Worm (Caenorhabditis elegans) whole organism, L2 larva: ENCODE measurements around the gene try-11.

Source experiments
- R02D3.7 ChIP-seq: fragments of 150-350 bp; optimal IDR thresholded peaks from 2 replicates; lab custom pipeline; 2014; ENCODE audit warnings: missing biosample characterization, missing genetic modification characterization
- egl-27 ChIP-seq: sonication (generic microtip); optimal IDR thresholded peaks from 3 replicates; lab custom pipeline; 2017; ENCODE audit warnings: missing biosample characterization, missing genetic modification reagents, missing genetic modification characterization
- lsy-2 ChIP-seq, 2 experiments: fragments of 150-350 bp in 1 of 2; sonication (generic microtip) in 1 of 2; optimal IDR thresholded peaks; 2 replicates each; lab custom pipeline; 2014 to 2017; ENCODE audit warnings: missing biosample characterization in 2 of 2, missing genetic modification characterization in 2 of 2
- nhr-23 ChIP-seq: fragments of 150-350 bp; optimal IDR thresholded peaks from 2 replicates; lab custom pipeline; 2014; ENCODE audit warnings: missing biosample characterization, missing genetic modification reagents, missing genetic modification characterization
- skn-1 ChIP-seq: sonication (generic microtip); optimal IDR thresholded peaks from 2 replicates; lab custom pipeline; 2017; ENCODE audit warnings: missing biosample characterization, missing genetic modification characterization
- snpc-4 ChIP-seq: fragments of 150-350 bp; optimal IDR thresholded peaks from 2 replicates; lab custom pipeline; 2014; ENCODE audit warnings: missing biosample characterization, missing genetic modification characterization
- unc-39 ChIP-seq: fragments of 150-350 bp; optimal IDR thresholded peaks from 2 replicates; lab custom pipeline; 2014; ENCODE audit warnings: missing biosample characterization, missing genetic modification characterization

DNA sequence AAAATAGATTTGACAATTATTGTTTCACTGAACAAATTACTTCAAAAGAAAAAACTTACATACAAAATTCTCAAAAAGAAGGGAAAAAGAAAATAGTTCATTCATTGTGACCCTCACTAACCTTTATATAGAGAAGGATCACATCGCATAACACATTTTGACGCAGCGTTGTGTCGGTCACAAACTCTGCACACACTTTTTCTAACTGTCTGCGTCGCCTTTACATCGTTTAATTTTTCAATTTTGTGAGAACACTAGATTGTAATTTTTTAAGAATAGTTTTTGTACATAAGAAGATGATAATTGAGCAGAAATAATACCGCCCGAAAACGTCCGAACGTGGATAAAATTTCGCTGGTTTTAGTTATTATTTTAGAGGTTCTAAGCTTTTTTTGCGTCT, 29.4 kb downstream of the try-11 start, which contains the start of gene C18B10.6:
- TF ChIP-seq lsy-2 (tag; optimal IDR thresholded peaks at IDR 0.05; lab: Kevin White, UChicago) (no peak), snpc-4 (tag; lab: Kevin White, UChicago) (no peak), egl-27 (no peak), R02D3.7 (tag; lab: Kevin White, UChicago) (no peak), nhr-23 (tag; lab: Kevin White, UChicago) (no peak), skn-1 (tag; lab: Kevin White, UChicago) (no peak), unc-39 (tag; lab: Kevin White, UChicago) (no peak)
